Comparison of ENCODE assay signal across 1 fruit fly cellular context in the genomic region with DNA sequence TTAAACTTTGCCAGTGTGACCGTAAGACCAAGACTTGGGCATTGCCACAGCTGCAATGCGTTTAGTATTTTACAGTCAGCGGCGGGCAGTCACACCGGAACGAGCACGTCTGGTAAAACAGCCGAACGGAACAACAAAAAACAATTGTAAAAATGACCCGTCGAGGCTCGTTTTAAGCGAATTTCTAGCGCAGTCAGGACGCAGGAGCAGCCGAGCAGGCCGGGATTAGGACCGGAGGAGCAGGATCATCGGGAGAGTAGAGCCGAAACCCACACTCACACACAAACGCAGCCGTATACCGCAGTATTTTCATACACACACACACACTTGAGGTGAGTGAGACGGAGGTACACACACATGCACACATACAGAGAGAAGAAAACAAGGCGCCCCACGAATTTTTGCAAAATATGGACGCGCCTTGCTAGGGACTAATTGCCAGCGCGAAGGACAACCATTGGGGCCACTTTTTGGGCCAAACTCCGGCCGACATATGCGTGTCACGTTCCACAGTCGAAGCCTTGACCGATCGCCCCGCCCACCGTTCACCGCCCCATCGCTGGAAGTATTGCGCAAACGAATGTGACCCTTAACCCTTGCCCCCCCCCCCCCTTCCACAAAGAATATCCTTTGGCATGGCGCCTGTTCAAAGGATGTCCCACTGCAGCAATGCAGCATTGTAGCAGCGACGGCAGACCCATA.
TF ChIP-seq lines count a peak whose summit lies in the region.

A gene (plus strand): TSS at position 71 of the 702 bp plus-strand sequence.

TF ChIP-seq in whole organism, embryonic, 481 proteins besides CTCF, POLR2A, EP300 and RAD21 (continued from another document):
- TF ChIP-seq CG6272 (GFP tag; IDR thresholded peaks at IDR 0.05; lab: Robert Waterston, UW) (no peak), HmgZ (tag; optimal IDR thresholded peaks at IDR 0.05; lab: Kevin White, UChicago) (peak; percentile 62), Myb (GFP tag; optimal IDR thresholded peaks at IDR 0.05; lab: Kevin White, UChicago) (peak; percentile 82), Dp (GFP tag; optimal IDR thresholded peaks at IDR 0.05; lab: Kevin White, UChicago) (peak; percentile 54), nom (GFP tag; optimal IDR thresholded peaks at IDR 0.05; lab: Kevin White, UChicago) (peak; percentile 20), CG8924 (tag; optimal IDR thresholded peaks at IDR 0.05; lab: Kevin White, UChicago) (peak; percentile 11), ind (GFP tag; optimal IDR thresholded peaks at IDR 0.05; lab: Kevin White, UChicago) (no peak), Med (GFP tag; lab: Kevin White, UChicago) (peak; percentile 88), CrebB (tag; optimal IDR thresholded peaks at IDR 0.05; lab: Kevin White, UChicago) (peak; percentile 43), Hr78 (GFP tag; optimal IDR thresholded peaks at IDR 0.05; lab: Kevin White, UChicago) (peak in 1 of 2 experiments; percentile 97), maf-S (GFP tag; optimal IDR thresholded peaks at IDR 0.05; lab: Kevin White, UChicago) (no peak), Sin3A (optimal IDR thresholded peaks at IDR 0.05; lab: Kevin White, UChicago) (peak; percentile 26), Drgx (GFP tag; IDR thresholded peaks at IDR 0.05; lab: Robert Waterston, UW) (0 out of 2 replicates have a peak, but pooled peaks have one; percentile 5), repo (GFP tag; optimal IDR thresholded peaks at IDR 0.05; lab: Kevin White, UChicago) (peak; percentile 21), Hmr (GFP tag; optimal IDR thresholded peaks at IDR 0.05; lab: Kevin White, UChicago) (peak; percentile 28), MESR4 (GFP tag; optimal IDR thresholded peaks at IDR 0.05; lab: Kevin White, UChicago) (peak; percentile 89), Ets97D (GFP tag; optimal IDR thresholded peaks at IDR 0.05; lab: Kevin White, UChicago) (peak; percentile 3), CG12659 (GFP tag; optimal IDR thresholded peaks at IDR 0.05; lab: Kevin White, UChicago) (peak; percentile 38), YL-1 (GFP tag; optimal IDR thresholded peaks at IDR 0.05; lab: Kevin White, UChicago) (peak; percentile 72), tgo (GFP tag; IDR thresholded peaks at IDR 0.05; lab: Robert Waterston, UW) (no peak), vvl (GFP tag; IDR thresholded peaks at IDR 0.05; lab: Robert Waterston, UW) (peak; percentile 33; the same call in 1 of the 2 replicates), stwl (tag; optimal IDR thresholded peaks at IDR 0.05; lab: Kevin White, UChicago) (peak; percentile 32), pzg (GFP tag; optimal IDR thresholded peaks at IDR 0.05; lab: Kevin White, UChicago) (peak; percentile 83), mld (GFP tag; IDR thresholded peaks at IDR 0.05; lab: Robert Waterston, UW; ENCODE audit: partially characterized antibody) (0 out of 3 replicates have a peak, but pooled peaks have one; percentile 36), dm (GFP tag; optimal IDR thresholded peaks at IDR 0.05; lab: Kevin White, UChicago) (peak; percentile 7), ci (GFP tag; IDR thresholded peaks at IDR 0.05; lab: Robert Waterston, UW) (0 out of 3 replicates have a peak, but pooled peaks have one; percentile 12), CG12071 (GFP tag; optimal IDR thresholded peaks at IDR 0.05; lab: Kevin White, UChicago) (peak; percentile 16), CG7987 (GFP tag; optimal IDR thresholded peaks at IDR 0.05; lab: Kevin White, UChicago) (no peak), NC2β (GFP tag; optimal IDR thresholded peaks at IDR 0.05; lab: Kevin White, UChicago) (peak; percentile 34), E2f2 (GFP tag; IDR thresholded peaks at IDR 0.05; lab: Robert Waterston, UW) (peak; percentile 65), Deaf1 (tag; optimal IDR thresholded peaks at IDR 0.05; lab: Kevin White, UChicago) (peak; percentile 73), caup (GFP tag; optimal IDR thresholded peaks at IDR 0.05; lab: Kevin White, UChicago; ENCODE audit: severe bottlenecking) (no peak), cg (GFP tag; optimal IDR thresholded peaks at IDR 0.05; lab: Kevin White, UChicago) (peak; percentile 99), peb (GFP tag; IDR thresholded peaks at IDR 0.05; lab: Robert Waterston, UW) (no peak), CG4617 (GFP tag; optimal IDR thresholded peaks at IDR 0.05; lab: Kevin White, UChicago; ENCODE audit: borderline replicate concordance) (peak; percentile 96), CG2202 (tag; optimal IDR thresholded peaks at IDR 0.05; lab: Kevin White, UChicago) (no peak), CG10543 (GFP tag; optimal IDR thresholded peaks at IDR 0.05; lab: Kevin White, UChicago) (peak; percentile 21), vnd (GFP tag; IDR thresholded peaks at IDR 0.05; lab: Robert Waterston, UW; ENCODE audit: partially characterized antibody) (peak; percentile 38; the same call in 1 of the 3 replicates), D (optimal IDR thresholded peaks at IDR 0.05; lab: Kevin White, UChicago) (peak; percentile 58), D (GFP tag; optimal IDR thresholded peaks at IDR 0.05; lab: Kevin White, UChicago) (no peak), hkb (optimal IDR thresholded peaks at IDR 0.05; lab: Kevin White, UChicago) (no peak), hkb (GFP tag; IDR thresholded peaks at IDR 0.05; lab: Robert Waterston, UW) (0 out of 2 replicates have a peak, but pooled peaks have one; percentile 10), trem (tag; optimal IDR thresholded peaks at IDR 0.05; lab: Kevin White, UChicago) (peak; percentile 45), CHES-1-like (GFP tag; optimal IDR thresholded peaks at IDR 0.05; lab: Kevin White, UChicago) (peak; percentile 31), Stat92E (GFP tag; optimal IDR thresholded peaks at IDR 0.05; lab: Kevin White, UChicago) (peak in 1 of 3 experiments; percentile 29), amos (GFP tag; IDR thresholded peaks at IDR 0.05; lab: Robert Waterston, UW; ENCODE audit: partially characterized antibody) (peak; percentile 27; the same call in 1 of the 2 replicates), CG13894 (tag; optimal IDR thresholded peaks at IDR 0.05; lab: Kevin White, UChicago) (peak; percentile 29), Dref (GFP tag; IDR thresholded peaks at IDR 0.05; lab: Robert Waterston, UW) (peak; percentile 39; the same call in 1 of the 2 replicates), lilli (GFP tag; optimal IDR thresholded peaks at IDR 0.05; lab: Kevin White, UChicago) (no peak), Nf-YA (GFP tag; IDR thresholded peaks at IDR 0.05; lab: Robert Waterston, UW) (no peak), crol (GFP tag; IDR thresholded peaks at IDR 0.05; lab: Robert Waterston, UW) (peak; percentile 61), CG2712 (tag; optimal IDR thresholded peaks at IDR 0.05; lab: Kevin White, UChicago) (peak; percentile 32), gfzf (GFP tag; optimal IDR thresholded peaks at IDR 0.05; lab: Kevin White, UChicago) (peak; percentile 89), CG42726 (GFP tag; IDR thresholded peaks at IDR 0.05; lab: Robert Waterston, UW; ENCODE audit: partially characterized antibody) (peak; percentile 56; the same call in 1 of the 2 replicates), Jarid2 (GFP tag; optimal IDR thresholded peaks at IDR 0.05; lab: Kevin White, UChicago) (peak; percentile 59), CG33213 (GFP tag; optimal IDR thresholded peaks at IDR 0.05; lab: Kevin White, UChicago) (peak; percentile 3), CG15514 (GFP tag; optimal IDR thresholded peaks at IDR 0.05; lab: Kevin White, UChicago) (peak; percentile 23), CG8290 (GFP tag; optimal IDR thresholded peaks at IDR 0.05; lab: Kevin White, UChicago) (no peak), CG8290 (tag; optimal IDR thresholded peaks at IDR 0.05; lab: Kevin White, UChicago) (no peak), CG6791 (GFP tag; IDR thresholded peaks at IDR 0.05; lab: Robert Waterston, UW; ENCODE audit: partially characterized antibody) (0 out of 3 replicates have a peak, but pooled peaks have one; percentile 31), CG13287 (GFP tag; IDR thresholded peaks at IDR 0.05; lab: Robert Waterston, UW; ENCODE audit: partially characterized antibody) (peak; percentile 47; the same call in 1 of the 2 replicates), CG4854 (GFP tag; optimal IDR thresholded peaks at IDR 0.05; lab: Kevin White, UChicago) (no peak), bsh (GFP tag; optimal IDR thresholded peaks at IDR 0.05; lab: Kevin White, UChicago) (peak in 1 of 2 experiments; percentile 38), emc (GFP tag; optimal IDR thresholded peaks at IDR 0.05; lab: Kevin White, UChicago) (no peak), crp (GFP tag; optimal IDR thresholded peaks at IDR 0.05; lab: Kevin White, UChicago) (peak in 1 of 2 experiments; percentile 29), CG11723 (GFP tag; optimal IDR thresholded peaks at IDR 0.05; lab: Kevin White, UChicago) (no peak), CG32767 (GFP tag; IDR thresholded peaks at IDR 0.05; lab: Robert Waterston, UW) (peak; percentile 49; the same call in 1 of the 2 replicates), CG12299 (tag; optimal IDR thresholded peaks at IDR 0.05; lab: Kevin White, UChicago) (peak; percentile 16), sug (tag; optimal IDR thresholded peaks at IDR 0.05; lab: Kevin White, UChicago) (peak; percentile 6)
